Fruit fly (Drosophila melanogaster) whole organism, prepupa: ENCODE results near the gene Pi4KIIIalpha.
A peak's percentile ranks its signal among the peaks of the same experiment; 100 is the strongest.

Experiments used
- Blimp-1 ChIP-seq: fragments of 200-800 bp; sonication (Bioruptor generic); optimal IDR thresholded peaks from 3 replicates; lab custom pipeline; 2017; ENCODE audit warnings: missing biosample characterization, missing genetic modification characterization, mild to moderate bottlenecking, moderate library complexity, missing genetic modification reagents
- CG10631 ChIP-seq: fragments of 200-800 bp; sonication (Bioruptor generic); optimal IDR thresholded peaks from 2 replicates; lab custom pipeline; 2016; ENCODE audit warnings: missing biosample characterization, missing genetic modification characterization
- CG10669 ChIP-seq: fragments of 200-800 bp; sonication (Bioruptor generic); optimal IDR thresholded peaks from 3 replicates; lab custom pipeline; 2018; ENCODE audit warnings: missing biosample characterization, mild to moderate bottlenecking, missing genetic modification characterization, moderate library complexity
- CG11294 ChIP-seq: fragments of 200-800 bp; sonication (Bioruptor generic); IDR thresholded peaks from 2 replicates; pipeline ENCODE4 v1.3.6; 2022; ENCODE audit warnings: missing biosample characterization, missing genetic modification characterization
- CG11762 ChIP-seq: fragments of 200-800 bp; sonication (Bioruptor generic); optimal IDR thresholded peaks from 3 replicates; lab custom pipeline; 2016; ENCODE audit warnings: missing biosample characterization, missing genetic modification characterization; ENCODE audit not compliant: insufficient read depth
- CG11902 ChIP-seq: fragments of 200-800 bp; sonication (Bioruptor generic); optimal IDR thresholded peaks from 3 replicates; lab custom pipeline; 2016; ENCODE audit warnings: missing biosample characterization, missing genetic modification characterization
- CG1621 ChIP-seq: fragments of 200-800 bp; sonication (Bioruptor generic); optimal IDR thresholded peaks from 3 replicates; lab custom pipeline; 2018; ENCODE audit warnings: missing biosample characterization, mild to moderate bottlenecking, missing genetic modification characterization
- CG3032 ChIP-seq: fragments of 200-800 bp; optimal IDR thresholded peaks from 2 replicates; lab custom pipeline; 2019; ENCODE audit warnings: missing biosample characterization, mild to moderate bottlenecking, missing genetic modification characterization, moderate library complexity
- CG31627 ChIP-seq: fragments of 200-800 bp; sonication (Bioruptor generic); optimal IDR thresholded peaks from 3 replicates; lab custom pipeline; 2016; ENCODE audit warnings: missing biosample characterization, missing genetic modification characterization
- CG32006 ChIP-seq: fragments of 200-800 bp; sonication (Bioruptor generic); optimal IDR thresholded peaks from 3 replicates; lab custom pipeline; 2017; ENCODE audit warnings: missing biosample characterization, mild to moderate bottlenecking, missing genetic modification characterization
- CG4318 ChIP-seq: fragments of 200-800 bp; sonication (Bioruptor generic); optimal IDR thresholded peaks from 3 replicates; lab custom pipeline; 2017; ENCODE audit warnings: missing biosample characterization, mild to moderate bottlenecking, missing genetic modification characterization
- CG6276 ChIP-seq: fragments of 200-800 bp; sonication (Bioruptor generic); optimal IDR thresholded peaks from 2 replicates; lab custom pipeline; 2017; ENCODE audit warnings: missing biosample characterization, mild to moderate bottlenecking, missing genetic modification characterization
- CG6792 ChIP-seq: fragments of 200-800 bp; sonication (Bioruptor generic); optimal IDR thresholded peaks from 3 replicates; lab custom pipeline; 2016; ENCODE audit warnings: missing biosample characterization, missing genetic modification characterization
- CG6808 ChIP-seq: fragments of 200-800 bp; sonication (Bioruptor generic); optimal IDR thresholded peaks from 3 replicates; lab custom pipeline; 2017; ENCODE audit warnings: missing biosample characterization, missing genetic modification characterization, mild to moderate bottlenecking, moderate library complexity, missing genetic modification reagents
- CG8119 ChIP-seq: fragments of 200-800 bp; sonication (Bioruptor generic); IDR thresholded peaks from 3 replicates; pipeline ENCODE4 v1.3.6; 2022; ENCODE audit warnings: missing biosample characterization, missing genetic modification characterization
- CG8632 ChIP-seq: fragments of 200-800 bp; sonication (Bioruptor generic); optimal IDR thresholded peaks from 3 replicates; lab custom pipeline; 2016; ENCODE audit warnings: missing biosample characterization, missing genetic modification characterization
- CG9139 ChIP-seq: fragments of 200-800 bp; sonication (Bioruptor generic); optimal IDR thresholded peaks from 3 replicates; lab custom pipeline; 2017; ENCODE audit warnings: missing biosample characterization, mild to moderate bottlenecking, missing genetic modification characterization
- Eip75B ChIP-seq: fragments of 200-800 bp; sonication (Bioruptor generic); optimal IDR thresholded peaks from 3 replicates; lab custom pipeline; 2016; ENCODE audit warnings: missing biosample characterization, missing genetic modification characterization
- Eip78C ChIP-seq: fragments of 200-800 bp; sonication (Bioruptor generic); peaks from one replicate; lab custom pipeline; 2016; ENCODE audit warnings: missing biosample characterization, missing genetic modification characterization
- Eip93F ChIP-seq: fragments of 200-800 bp; sonication (Bioruptor generic); optimal IDR thresholded peaks from 2 replicates; lab custom pipeline; 2016; ENCODE audit warnings: missing biosample characterization, mild to moderate bottlenecking, missing genetic modification characterization
- Ets21C ChIP-seq: fragments of 200-800 bp; sonication (Bioruptor generic); optimal IDR thresholded peaks from 3 replicates; lab custom pipeline; 2016; ENCODE audit warnings: missing biosample characterization, missing genetic modification characterization
- Gug ChIP-seq: fragments of 200-800 bp; sonication (Bioruptor generic); IDR thresholded peaks from 2 replicates; pipeline ENCODE4 v1.3.6; 2022; ENCODE audit warnings: missing biosample characterization, missing genetic modification characterization
- Hr38 ChIP-seq: sonication (Bioruptor generic); optimal IDR thresholded peaks from 2 replicates; lab custom pipeline; 2016; ENCODE audit warnings: missing biosample characterization, missing genetic modification characterization
- Lpt ChIP-seq: fragments of 200-800 bp; sonication (Bioruptor generic); optimal IDR thresholded peaks from 3 replicates; lab custom pipeline; 2016; ENCODE audit warnings: missing biosample characterization, missing genetic modification characterization
- Met ChIP-seq: fragments of 200-800 bp; sonication (Bioruptor generic); optimal IDR thresholded peaks from 3 replicates; lab custom pipeline; 2016; ENCODE audit warnings: missing biosample characterization, missing genetic modification characterization
- OdsH ChIP-seq: fragments of 200-800 bp; sonication (Bioruptor generic); optimal IDR thresholded peaks from 3 replicates; lab custom pipeline; 2016; ENCODE audit warnings: missing biosample characterization, missing genetic modification characterization
- Smox ChIP-seq: fragments of 200-800 bp; sonication (Bioruptor generic); optimal IDR thresholded peaks from 3 replicates; lab custom pipeline; 2016; ENCODE audit warnings: missing biosample characterization, missing genetic modification characterization
- Sox102F ChIP-seq: fragments of 200-800 bp; sonication (Bioruptor generic); optimal IDR thresholded peaks from 2 replicates; lab custom pipeline; 2016; ENCODE audit warnings: missing biosample characterization, mild to moderate bottlenecking, missing genetic modification characterization
- Sox14 ChIP-seq: fragments of 200-800 bp; sonication (Bioruptor generic); optimal IDR thresholded peaks from 3 replicates; lab custom pipeline; 2016; ENCODE audit warnings: missing biosample characterization, missing genetic modification characterization
- Sox15 ChIP-seq: fragments of 200-800 bp; sonication (Bioruptor generic); optimal IDR thresholded peaks from 3 replicates; lab custom pipeline; 2016; ENCODE audit warnings: missing biosample characterization, missing genetic modification characterization
- achi ChIP-seq: fragments of 200-800 bp; sonication (Bioruptor generic); optimal IDR thresholded peaks from 3 replicates; lab custom pipeline; 2016; ENCODE audit warnings: missing biosample characterization, missing genetic modification characterization
- acj6 ChIP-seq: fragments of 200-800 bp; sonication (Bioruptor generic); optimal IDR thresholded peaks from 3 replicates; lab custom pipeline; 2016; ENCODE audit warnings: missing biosample characterization, missing genetic modification characterization
- cyc ChIP-seq: fragments of 200-800 bp; sonication (Bioruptor generic); optimal IDR thresholded peaks from 3 replicates; lab custom pipeline; 2016; ENCODE audit warnings: missing biosample characterization, missing genetic modification characterization
- dac ChIP-seq: fragments of 200-800 bp; sonication (Bioruptor generic); optimal IDR thresholded peaks from 2 replicates; lab custom pipeline; 2017; ENCODE audit warnings: missing biosample characterization, mild to moderate bottlenecking, missing genetic modification characterization
- dsx ChIP-seq: fragments of 200-800 bp; optimal IDR thresholded peaks from 3 replicates; lab custom pipeline; 2019; ENCODE audit warnings: missing biosample characterization, mild to moderate bottlenecking, missing genetic modification characterization, moderate library complexity; ENCODE audit not compliant: poor library complexity, severe bottlenecking
- eg ChIP-seq: fragments of 200-800 bp; sonication (Bioruptor generic); IDR thresholded peaks from 3 replicates; pipeline ENCODE4 v1.3.6; 2022; ENCODE audit warnings: missing biosample characterization, missing genetic modification characterization
- esn ChIP-seq: fragments of 200-800 bp; sonication (Bioruptor generic); optimal IDR thresholded peaks from 2 replicates; lab custom pipeline; 2016; ENCODE audit warnings: missing biosample characterization, mild to moderate bottlenecking, missing genetic modification characterization, moderate library complexity
- fd59A ChIP-seq: fragments of 200-800 bp; sonication (Bioruptor generic); optimal IDR thresholded peaks from 2 replicates; lab custom pipeline; 2017; ENCODE audit warnings: missing biosample characterization, mild to moderate bottlenecking, missing genetic modification characterization, missing genetic modification reagents
- fd85E ChIP-seq: fragments of 200-800 bp; sonication (Bioruptor generic); optimal IDR thresholded peaks from 3 replicates; lab custom pipeline; 2016; ENCODE audit warnings: missing biosample characterization, missing genetic modification characterization
- fkh ChIP-seq: fragments of 200-800 bp; sonication (Bioruptor generic); optimal IDR thresholded peaks from 3 replicates; lab custom pipeline; 2017; ENCODE audit warnings: missing biosample characterization, mild to moderate bottlenecking, missing genetic modification characterization, moderate library complexity
- lz ChIP-seq: fragments of 200-800 bp; sonication (Bioruptor generic); optimal IDR thresholded peaks from 3 replicates; lab custom pipeline; 2016; ENCODE audit warnings: missing biosample characterization, missing genetic modification characterization
- pdm3 ChIP-seq: fragments of 200-800 bp; sonication (Bioruptor generic); optimal IDR thresholded peaks from 3 replicates; lab custom pipeline; 2016; ENCODE audit warnings: missing biosample characterization, missing genetic modification characterization
- salr ChIP-seq, 2 experiments: fragments of 200-800 bp; sonication (Bioruptor generic); optimal IDR thresholded peaks; 3 replicates each; lab custom pipeline; 2016 to 2018; ENCODE audit warnings: missing biosample characterization in 2 of 2, missing genetic modification characterization in 2 of 2, mild to moderate bottlenecking in 1 of 2
- spab ChIP-seq: fragments of 200-800 bp; sonication (Bioruptor generic); optimal IDR thresholded peaks from 2 replicates; lab custom pipeline; 2017; ENCODE audit warnings: missing biosample characterization, mild to moderate bottlenecking, missing genetic modification characterization, missing genetic modification reagents
- ss ChIP-seq, 2 experiments: fragments of 200-800 bp; sonication (Bioruptor generic); optimal IDR thresholded peaks; 2 replicates in 1 of 2; 3 replicates in 1 of 2; lab custom pipeline; 2017 to 2018; ENCODE audit warnings: mild to moderate bottlenecking in 2 of 2, missing biosample characterization in 2 of 2, missing genetic modification characterization in 2 of 2, moderate library complexity in 1 of 2
- topi ChIP-seq: fragments of 200-800 bp; sonication (Bioruptor generic); optimal IDR thresholded peaks from 3 replicates; lab custom pipeline; 2016; ENCODE audit warnings: missing biosample characterization, missing genetic modification characterization

The Pi4KIIIalpha gene

DNA sequence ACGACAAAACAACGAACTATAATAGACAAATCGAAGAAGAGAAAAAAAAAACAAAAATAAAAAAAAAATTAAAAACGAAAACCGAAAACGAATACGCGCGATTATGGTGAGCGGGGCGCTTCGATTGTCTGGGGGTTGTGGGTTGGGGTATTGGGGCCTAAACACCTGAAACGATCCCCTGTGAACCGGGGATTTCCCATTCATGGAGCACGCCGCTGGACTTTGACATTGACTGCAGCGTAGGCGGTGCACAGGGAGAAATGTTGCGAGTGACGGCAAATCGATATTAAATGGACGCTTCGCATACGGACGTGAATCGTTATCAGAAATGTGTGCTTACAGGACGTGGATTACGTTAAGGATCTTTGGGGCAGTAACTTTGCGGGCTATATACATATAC is 32.4 kb upstream of the Pi4KIIIalpha start:
- TF ChIP-seq CG6808 (GFP tag; lab: Kevin White, UChicago): peak; percentile 22
- peak; percentile 28 for TF ChIP-seq CG9139
- TF ChIP-seq CG10631: no peak
- TF ChIP-seq pdm3: no peak
- TF ChIP-seq ss (GFP tag; optimal IDR thresholded peaks at IDR 0.05; lab: Kevin White, UChicago): peak in 1 of 2 experiments; percentile 31
- TF ChIP-seq fkh (GFP tag; lab: Kevin White, UChicago): no peak

DNA sequence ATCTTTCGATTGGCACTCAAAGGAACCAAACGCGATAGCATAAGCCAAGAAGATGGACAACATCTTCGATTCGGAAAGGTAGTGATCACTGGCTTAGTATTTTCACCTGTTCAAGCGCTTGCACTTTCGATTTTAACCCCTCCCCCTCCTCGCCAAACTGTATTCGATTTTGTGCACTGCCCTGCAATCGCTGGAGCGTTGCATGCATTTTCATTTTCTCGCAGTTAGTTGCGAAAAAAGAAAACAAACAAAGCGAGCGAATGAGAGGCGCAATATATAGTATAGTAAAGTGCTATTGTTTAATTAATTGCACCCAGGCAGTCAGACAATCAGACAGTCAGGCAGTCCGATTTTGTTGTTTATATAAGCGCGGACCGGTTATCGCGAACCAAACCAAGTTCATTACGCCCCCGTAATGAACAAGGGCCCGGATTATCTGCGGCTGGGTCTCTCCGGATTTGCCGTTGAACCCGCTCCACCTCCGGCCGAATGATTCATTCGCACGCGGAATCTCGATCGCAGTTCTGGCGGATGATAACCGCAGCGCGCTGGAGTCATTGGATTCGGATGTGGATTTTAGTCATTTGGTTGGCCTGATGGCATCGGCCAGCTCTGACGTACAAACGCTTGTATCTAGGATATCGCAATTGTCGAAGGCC is 31.4 kb upstream of the Pi4KIIIalpha start:
- TF ChIP-seq Blimp-1 (GFP tag; lab: Kevin White, UChicago) (peak; percentile 12), CG1621 (no peak), Eip78C (peak; percentile 56), Gug (no peak), CG10631 (no peak), Sox14 (GFP tag; lab: Kevin White, UChicago) (no peak)

DNA sequence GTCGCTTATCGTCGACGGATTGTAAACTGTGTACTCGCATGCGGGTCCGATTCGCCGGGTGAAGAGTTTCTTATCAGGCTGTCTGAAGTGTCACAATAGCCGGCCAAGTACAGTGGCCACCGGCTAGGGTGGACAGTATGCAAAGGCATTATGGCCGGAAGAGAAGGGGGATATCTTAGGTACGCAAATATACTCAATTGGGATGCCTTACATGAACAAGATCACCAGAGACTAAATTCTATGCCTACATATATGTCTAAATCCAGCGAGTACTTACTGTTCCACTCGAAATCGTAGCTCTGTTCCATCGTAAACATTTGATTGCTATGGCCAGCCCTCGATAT is 30.9 kb upstream of the Pi4KIIIalpha start:
- TF ChIP-seq CG6792 (GFP tag; lab: Kevin White, UChicago): peak; percentile 93
- peak; percentile 93 for TF ChIP-seq Ets21C (GFP tag; lab: Kevin White, UChicago)
- peak; percentile 96 for TF ChIP-seq CG31627 (GFP tag; lab: Kevin White, UChicago)
- peak; percentile 81 for TF ChIP-seq CG8119 (GFP tag; lab: Robert Waterston, UW)
- TF ChIP-seq CG8632 (GFP tag; lab: Kevin White, UChicago): peak; percentile 91
- peak; percentile 78 for TF ChIP-seq CG3032 (tag; lab: Kevin White, UChicago)
- TF ChIP-seq dsx (GFP tag; lab: Kevin White, UChicago): peak; percentile 78
- peak; percentile 96 for TF ChIP-seq topi (GFP tag; lab: Kevin White, UChicago)
- TF ChIP-seq Lpt (GFP tag; lab: Kevin White, UChicago): peak; percentile 72
- peak; percentile 6 for TF ChIP-seq Hr38 (GFP tag; lab: Kevin White, UChicago)
- TF ChIP-seq fkh (GFP tag; lab: Kevin White, UChicago): peak; percentile 67
- peak; percentile 83 for TF ChIP-seq fd59A
- peak in 1 of 2 experiments; percentile 79 for TF ChIP-seq salr (GFP tag; optimal IDR thresholded peaks at IDR 0.05; lab: Kevin White, UChicago)
- peak; percentile 80 for TF ChIP-seq CG9139
- peak; percentile 95 for TF ChIP-seq eg (GFP tag; lab: Robert Waterston, UW)
- TF ChIP-seq fd85E (GFP tag; lab: Kevin White, UChicago): peak; percentile 88
- peak; percentile 92 for TF ChIP-seq CG11294 (GFP tag; lab: Robert Waterston, UW)
- TF ChIP-seq Met (GFP tag; lab: Kevin White, UChicago): peak; percentile 93
- peak; percentile 92 for TF ChIP-seq OdsH
- peak; percentile 82 for TF ChIP-seq CG1621
- TF ChIP-seq acj6 (GFP tag; lab: Kevin White, UChicago): peak; percentile 91
- peak; percentile 94 for TF ChIP-seq Eip93F (GFP tag; lab: Kevin White, UChicago)
- peak; percentile 88 for TF ChIP-seq CG10669 (GFP tag; lab: Kevin White, UChicago)
- peak; percentile 88 for TF ChIP-seq achi
- TF ChIP-seq Sox102F (GFP tag; lab: Kevin White, UChicago): peak; percentile 90
- TF ChIP-seq Eip75B (GFP tag; lab: Kevin White, UChicago): peak; percentile 91
- TF ChIP-seq cyc (GFP tag; lab: Kevin White, UChicago): peak; percentile 97
- peak; percentile 81 for TF ChIP-seq CG6808 (GFP tag; lab: Kevin White, UChicago)
- peak; percentile 93 for TF ChIP-seq esn (GFP tag; lab: Kevin White, UChicago)
- peak; percentile 95 for TF ChIP-seq lz
- peak; percentile 79 for TF ChIP-seq Blimp-1 (GFP tag; lab: Kevin White, UChicago)
- TF ChIP-seq Gug: peak; percentile 90
- peak; percentile 94 for TF ChIP-seq Smox (GFP tag; lab: Kevin White, UChicago)
- TF ChIP-seq CG4318: peak; percentile 74
- peak; percentile 83 for TF ChIP-seq CG11762
- peak; percentile 86 for TF ChIP-seq CG32006 (GFP tag; lab: Kevin White, UChicago)
- TF ChIP-seq Sox15 (GFP tag; lab: Kevin White, UChicago): peak; percentile 93
- peak; percentile 82 for TF ChIP-seq spab (GFP tag; lab: Kevin White, UChicago)
- TF ChIP-seq dac (GFP tag; lab: Kevin White, UChicago): peak; percentile 61
- TF ChIP-seq Sox14 (GFP tag; lab: Kevin White, UChicago): peak; percentile 94
- TF ChIP-seq CG11902: peak; percentile 96
- peak; percentile 85 for TF ChIP-seq CG6276 (GFP tag; lab: Kevin White, UChicago)
- TF ChIP-seq ss (GFP tag; optimal IDR thresholded peaks at IDR 0.05; lab: Kevin White, UChicago): peak; percentile 66 to 88
